Fruit fly (Drosophila melanogaster): ENCODE measurements around the gene Pp2B-14D.

Gene Pp2B-14D

dm6 chrX:16559514-16560510 lies at the start of gene Pp2B-14D (continued):
- TF ChIP-seq insv (GFP tag; optimal IDR thresholded peaks at IDR 0.05) (peak in 1 of 2 experiments; percentile 88), jing (GFP tag; optimal IDR thresholded peaks at IDR 0.05) (no peak), CG8944 (GFP tag; optimal IDR thresholded peaks at IDR 0.05) (no peak), Atf-2 (GFP tag; optimal IDR thresholded peaks at IDR 0.05) (no peak), nau (GFP tag; optimal IDR thresholded peaks at IDR 0.05) (peak; percentile 13), lmd (GFP tag; IDR thresholded peaks at IDR 0.05) (no peak), pum (GFP tag; optimal IDR thresholded peaks at IDR 0.05) (no peak), CG8290 (GFP tag; optimal IDR thresholded peaks at IDR 0.05) (no peak), CG8290 (tag; optimal IDR thresholded peaks at IDR 0.05) (peak in 1 of 2 experiments; percentile 37), Kr (GFP tag; optimal IDR thresholded peaks at IDR 0.05) (no peak), Ets97D (GFP tag; optimal IDR thresholded peaks at IDR 0.05) (peak; percentile 17), chm (GFP tag; IDR thresholded peaks at IDR 0.05) (no peak), CG12391 (tag; optimal IDR thresholded peaks at IDR 0.05) (no peak), NFAT (GFP tag; IDR thresholded peaks at IDR 0.05) (no peak; the same call in 1 of the 2 replicates), NK7.1 (GFP tag; optimal IDR thresholded peaks at IDR 0.05) (no peak), btn (GFP tag; optimal IDR thresholded peaks at IDR 0.05) (no peak), shn (GFP tag; optimal IDR thresholded peaks at IDR 0.05) (no peak), cas (GFP tag; IDR thresholded peaks at IDR 0.05) (no peak), pzg (GFP tag; optimal IDR thresholded peaks at IDR 0.05) (peak; percentile 61), CG16863 (GFP tag; optimal IDR thresholded peaks at IDR 0.05) (no peak), CG17359 (tag; optimal IDR thresholded peaks at IDR 0.05) (no peak), mirr (GFP tag; optimal IDR thresholded peaks at IDR 0.05) (no peak), CG16815 (GFP tag; optimal IDR thresholded peaks at IDR 0.05) (no peak), ttk (GFP tag; IDR thresholded peaks at IDR 0.05) (no peak), pan (optimal IDR thresholded peaks at IDR 0.05) (no peak), pan (GFP tag; optimal IDR thresholded peaks at IDR 0.05 in 1 of 2, IDR thresholded peaks at IDR 0.05 in 1 of 2) (no peak), lab (GFP tag; optimal IDR thresholded peaks at IDR 0.05) (no peak), Atf6 (GFP tag; IDR thresholded peaks at IDR 0.05) (no peak), CG2889 (GFP tag; IDR thresholded peaks at IDR 0.05) (no peak), CG5245 (GFP tag; optimal IDR thresholded peaks at IDR 0.05) (no peak), Camta (GFP tag; optimal IDR thresholded peaks at IDR 0.05) (no peak), CG18599 (GFP tag; optimal IDR thresholded peaks at IDR 0.05) (no peak), kni (GFP tag; optimal IDR thresholded peaks at IDR 0.05) (no peak), CoRest (tag; optimal IDR thresholded peaks at IDR 0.05) (peak; percentile 32), CG3281 (GFP tag; optimal IDR thresholded peaks at IDR 0.05) (no peak), CG9727 (GFP tag; optimal IDR thresholded peaks at IDR 0.05) (no peak), ewg (GFP tag; optimal IDR thresholded peaks at IDR 0.05) (no peak), Fer1 (GFP tag; optimal IDR thresholded peaks at IDR 0.05) (no peak), CG13624 (GFP tag; optimal IDR thresholded peaks at IDR 0.05) (peak; percentile 1), Awh (GFP tag; IDR thresholded peaks at IDR 0.05) (no peak), CG14667 (GFP tag; IDR thresholded peaks at IDR 0.05) (no peak), CG13296 (GFP tag; optimal IDR thresholded peaks at IDR 0.05) (no peak), Scr (GFP tag; IDR thresholded peaks at IDR 0.05; ENCODE audit: partially characterized antibody) (no peak), Dll (GFP tag; IDR thresholded peaks at IDR 0.05; ENCODE audit: partially characterized antibody) (no peak), CG12744 (GFP tag; optimal IDR thresholded peaks at IDR 0.05) (no peak), kah (GFP tag; optimal IDR thresholded peaks at IDR 0.05) (no peak), Elba2 (GFP tag; optimal IDR thresholded peaks at IDR 0.05) (no peak), CG7839 (tag; optimal IDR thresholded peaks at IDR 0.05) (no peak), CG11560 (tag; IDR thresholded peaks at IDR 0.05) (no peak), ac (GFP tag; optimal IDR thresholded peaks at IDR 0.05) (no peak)

Data from whole organism, embryonic.